Fruit fly (Drosophila melanogaster): ENCODE measurements around the gene gammaTub23C.

Gene gammaTub23C

DNA sequence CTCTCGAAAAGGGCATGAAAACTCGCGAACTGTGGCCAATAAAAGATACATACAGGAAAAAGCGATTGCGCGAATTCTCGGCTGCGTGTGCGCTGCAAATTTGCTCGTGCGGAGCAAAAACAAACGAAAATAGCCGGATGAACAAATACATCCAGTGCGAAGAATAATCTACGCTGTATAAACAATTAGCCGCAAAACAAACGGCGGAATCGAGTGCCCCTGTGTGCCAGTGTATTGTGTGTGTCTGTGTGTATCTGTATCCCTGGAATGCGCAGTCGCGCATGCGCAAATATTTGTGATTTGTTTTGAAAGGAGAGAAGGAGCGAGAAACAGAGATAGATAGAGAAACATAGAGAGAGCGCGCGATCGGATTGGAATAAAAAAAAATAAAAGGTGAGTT lies 26.9 kb downstream of the gammaTub23C start (continued):
- TF ChIP-seq CG11723 (GFP tag; optimal IDR thresholded peaks at IDR 0.05) (no peak), CG14860 (GFP tag; IDR thresholded peaks at IDR 0.05; ENCODE audit: partially characterized antibody) (no peak), grau (tag; optimal IDR thresholded peaks at IDR 0.05) (no peak), CG11093 (GFP tag; IDR thresholded peaks at IDR 0.05) (no peak), CG5245 (GFP tag; optimal IDR thresholded peaks at IDR 0.05) (no peak), CG6854 (GFP tag; optimal IDR thresholded peaks at IDR 0.05) (no peak), CG4854 (GFP tag; optimal IDR thresholded peaks at IDR 0.05) (no peak), fd96Cb (tag; optimal IDR thresholded peaks at IDR 0.05) (no peak), CG9797 (GFP tag; optimal IDR thresholded peaks at IDR 0.05) (no peak), CG1024 (GFP tag; IDR thresholded peaks at IDR 0.05) (no peak), Opbp (GFP tag; IDR thresholded peaks at IDR 0.05; ENCODE audit: partially characterized antibody) (no peak), CG4707 (GFP tag; optimal IDR thresholded peaks at IDR 0.05) (no peak), CG6813 (GFP tag; optimal IDR thresholded peaks at IDR 0.05) (no peak), unpg (GFP tag; optimal IDR thresholded peaks at IDR 0.05) (no peak), CG10959 (GFP tag; IDR thresholded peaks at IDR 0.05) (no peak), CG8089 (GFP tag; optimal IDR thresholded peaks at IDR 0.05) (no peak), Med (GFP tag) (peak; percentile 3), slp2 (GFP tag; optimal IDR thresholded peaks at IDR 0.05) (no peak), zfh1 (GFP tag; IDR thresholded peaks at IDR 0.05) (peak; percentile 30; the same call in 1 of the 3 replicates)

DNA sequence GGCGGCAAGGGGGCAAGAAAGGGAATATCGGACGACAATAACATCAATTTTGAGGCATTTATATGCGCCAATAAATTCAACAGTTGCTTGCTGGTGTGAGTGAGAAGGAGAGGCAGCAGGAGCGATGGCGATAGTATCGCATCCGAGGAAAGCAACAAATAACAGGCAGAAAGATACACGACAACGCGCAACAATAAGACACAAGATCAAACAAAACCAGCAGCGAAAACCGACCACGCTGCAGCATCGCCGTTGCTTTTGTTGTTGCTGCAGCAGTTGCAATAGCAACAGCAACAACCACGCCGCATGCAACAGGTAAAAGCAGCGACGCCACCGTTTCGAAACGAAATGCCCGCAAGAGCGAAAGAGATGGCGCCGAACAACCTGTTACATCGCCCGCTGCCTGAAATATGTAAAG lies 27.8 kb downstream of the gammaTub23C start:
- TF ChIP-seq stwl (tag; optimal IDR thresholded peaks at IDR 0.05) (no peak), ewg (GFP tag; optimal IDR thresholded peaks at IDR 0.05) (no peak), CG3847 (GFP tag; IDR thresholded peaks at IDR 0.05) (no peak), caup (GFP tag; optimal IDR thresholded peaks at IDR 0.05; ENCODE audit: severe bottlenecking) (no peak), CG12104 (GFP tag; optimal IDR thresholded peaks at IDR 0.05) (no peak), CG3407 (GFP tag; optimal IDR thresholded peaks at IDR 0.05) (no peak), eve (GFP tag; optimal IDR thresholded peaks at IDR 0.05) (no peak), CG8388 (GFP tag; optimal IDR thresholded peaks at IDR 0.05) (no peak), CG10543 (GFP tag; optimal IDR thresholded peaks at IDR 0.05) (no peak), CG7271 (tag; optimal IDR thresholded peaks at IDR 0.05) (no peak), HLH3B (GFP tag; IDR thresholded peaks at IDR 0.05) (no peak), pan (optimal IDR thresholded peaks at IDR 0.05) (no peak), pan (GFP tag; optimal IDR thresholded peaks at IDR 0.05 in 1 of 2, IDR thresholded peaks at IDR 0.05 in 1 of 2) (no peak), cad (GFP tag; optimal IDR thresholded peaks at IDR 0.05) (peak; percentile 83), MBD-R2 (GFP tag; IDR thresholded peaks at IDR 0.05) (no peak), sna (GFP tag; IDR thresholded peaks at IDR 0.05; ENCODE audit: partially characterized antibody) (0 out of 2 replicates have a peak, but pooled peaks have one; percentile 35), mam (GFP tag; optimal IDR thresholded peaks at IDR 0.05) (no peak), her (GFP tag; optimal IDR thresholded peaks at IDR 0.05) (no peak), sc (optimal IDR thresholded peaks at IDR 0.05) (no peak), sc (GFP tag; optimal IDR thresholded peaks at IDR 0.05) (no peak), CG16813 (GFP tag; IDR thresholded peaks at IDR 0.05; ENCODE audit: partially characterized antibody) (peak; percentile 31; the same call in 1 of the 3 replicates), CG8089 (GFP tag; optimal IDR thresholded peaks at IDR 0.05) (no peak), Antp (GFP tag; optimal IDR thresholded peaks at IDR 0.05) (no peak), CG4360 (GFP tag; IDR thresholded peaks at IDR 0.05) (peak; percentile 82), CG15073 (GFP tag; optimal IDR thresholded peaks at IDR 0.05) (no peak), CG4730 (GFP tag; IDR thresholded peaks at IDR 0.05) (no peak), abd-A (tag; optimal IDR thresholded peaks at IDR 0.05) (no peak), Usf (GFP tag; optimal IDR thresholded peaks at IDR 0.05) (no peak), hb (GFP tag; IDR thresholded peaks at IDR 0.05; ENCODE audit: partially characterized antibody) (no peak), Lim3 (GFP tag; IDR thresholded peaks at IDR 0.05) (no peak), CG11696 (GFP tag; IDR thresholded peaks at IDR 0.05) (no peak), CG11695 (GFP tag; IDR thresholded peaks at IDR 0.05) (no peak), CG8281 (tag; optimal IDR thresholded peaks at IDR 0.05) (no peak), Opbp (GFP tag; IDR thresholded peaks at IDR 0.05; ENCODE audit: partially characterized antibody) (no peak)
